Fruit fly (Drosophila melanogaster): ENCODE data around the gene CG42699.

Gene CG42699

DNA sequence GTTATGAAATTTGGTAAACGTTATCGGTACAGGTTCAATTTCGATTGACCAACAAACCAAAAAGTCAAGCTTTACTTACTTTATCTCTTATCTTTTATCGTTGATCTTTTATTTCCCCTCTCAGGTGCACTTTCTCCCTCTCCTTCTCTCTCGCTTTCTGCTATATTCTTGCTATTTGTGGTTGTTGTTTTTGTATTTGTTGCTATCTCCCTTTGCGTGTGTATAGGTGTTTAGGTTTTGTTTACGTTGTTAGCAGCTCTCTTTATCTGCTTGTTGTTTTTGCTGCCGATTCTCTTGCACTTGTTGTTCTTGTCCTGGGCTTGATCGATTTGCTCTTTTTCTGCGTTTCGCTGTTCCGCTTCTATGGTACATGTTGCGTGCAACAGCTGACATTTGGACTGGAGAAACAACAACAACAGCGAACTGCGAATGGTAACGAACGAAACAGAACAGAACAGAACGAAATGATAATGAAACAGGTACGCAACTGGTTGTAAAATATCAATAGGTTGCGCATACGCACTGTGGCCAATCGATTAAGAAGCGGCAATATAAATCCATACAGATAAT is 20.0 kb upstream of the CG42699 start:
- TF ChIP-seq CG8478 (optimal IDR thresholded peaks at IDR 0.05), result no peak
- no peak for TF ChIP-seq CTCF (optimal IDR thresholded peaks at IDR 0.05)

DNA sequence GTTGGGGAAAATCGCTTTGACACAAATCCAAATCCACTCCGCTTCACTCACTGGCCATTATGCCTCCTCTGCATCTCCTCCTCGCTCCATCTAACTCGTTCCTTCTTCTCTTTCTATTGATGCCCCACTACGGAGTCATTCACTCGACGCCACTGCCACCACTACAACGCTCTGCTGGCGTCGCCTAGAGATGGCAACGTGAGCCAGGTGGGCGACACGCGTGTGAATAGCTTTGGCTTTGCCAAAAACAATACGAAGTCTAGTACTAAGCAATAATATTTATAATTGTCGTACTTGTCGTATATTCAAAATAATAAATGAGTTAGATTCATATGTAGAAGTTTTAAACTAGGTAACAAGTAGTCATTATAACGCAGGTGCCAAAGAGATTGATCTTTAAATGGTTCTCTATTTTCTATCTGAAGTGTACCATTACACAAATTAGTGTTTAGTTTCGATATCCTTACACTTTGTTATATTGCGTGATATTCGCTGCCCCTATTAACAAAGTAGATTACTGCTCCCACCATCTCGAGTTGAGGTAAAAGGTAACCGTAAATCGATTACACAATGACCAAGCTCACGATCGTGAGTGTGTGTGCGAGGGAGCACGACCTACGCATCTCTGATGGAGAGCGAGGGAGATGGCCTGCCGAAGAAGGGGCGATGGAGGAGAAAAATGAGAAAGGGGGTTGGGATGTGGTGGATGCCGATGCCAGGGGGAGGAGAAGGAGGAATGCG is 19.2 kb upstream of the CG42699 start:
- no peak for TF ChIP-seq CG8478 (optimal IDR thresholded peaks at IDR 0.05)
- no peak for TF ChIP-seq CTCF (optimal IDR thresholded peaks at IDR 0.05)

- TF ChIP-seq CTCF (optimal IDR thresholded peaks at IDR 0.05) (no peak), CG8478 (optimal IDR thresholded peaks at IDR 0.05) (no peak)
Measured at dm6 chrX:5745840-5746815, 18.2 kb upstream of the CG42699 start.

DNA sequence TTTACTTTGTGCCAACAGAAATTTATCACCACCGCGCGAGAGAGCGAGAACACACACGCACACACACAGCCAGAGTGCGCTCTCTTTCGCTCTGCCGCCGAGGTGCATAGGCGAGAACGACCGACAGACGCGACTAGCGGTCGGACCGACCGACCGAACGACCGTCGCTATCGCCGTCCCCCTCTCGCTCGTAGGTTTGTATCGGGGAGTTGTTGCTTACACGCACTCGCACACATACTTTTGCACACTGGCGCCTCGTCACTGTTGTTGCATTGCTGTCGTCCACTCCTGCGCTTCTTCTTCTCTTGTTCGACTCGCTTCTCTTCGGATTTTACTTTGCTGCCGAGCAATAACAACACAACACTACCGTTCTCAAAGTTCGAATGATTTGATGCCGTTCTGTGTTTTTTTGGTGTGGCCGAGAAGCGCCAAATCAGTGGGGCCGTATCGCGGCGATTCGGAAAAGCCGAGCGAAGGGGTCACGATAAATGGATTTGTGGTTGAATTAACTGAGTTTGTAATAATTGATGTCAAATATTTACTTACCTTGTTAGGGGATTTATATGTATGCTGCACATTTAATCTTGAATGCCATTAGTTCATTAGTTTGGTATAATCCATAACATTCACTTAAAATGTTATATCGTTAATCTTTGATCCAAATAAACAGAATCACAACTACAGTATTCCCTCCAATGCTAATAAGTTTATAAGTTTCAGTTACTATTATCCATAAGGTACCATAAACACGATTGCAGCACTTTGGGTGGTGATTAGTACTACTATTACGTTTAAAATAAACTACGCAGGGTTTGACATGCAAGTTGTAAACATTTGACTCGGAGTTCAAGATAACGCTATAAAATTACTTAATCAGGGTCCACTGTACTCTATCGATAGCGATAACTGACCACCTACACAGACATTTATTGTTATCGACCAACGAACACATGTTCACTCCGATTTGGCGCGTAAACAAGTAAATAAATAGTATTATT is 17.2 kb upstream of the CG42699 start, which contains the start of the genes IntS6 and Rtel1:
Gene IntS6, minus strand, starts transcription at position 391 of the 998 bp plus-strand sequence.
Gene Rtel1, plus strand, starts transcription at position 884 of the 998 bp plus-strand sequence.
- TF ChIP-seq CG8478 (optimal IDR thresholded peaks at IDR 0.05), result peak; percentile 13
- peak; percentile 28 to 57 for TF ChIP-seq CTCF (optimal IDR thresholded peaks at IDR 0.05)

dm6 chrX:5751949-5752348 is 12.4 kb upstream of the CG42699 start, which contains the start of gene CG15772:
Gene CG15772, plus strand, starts transcription at chrX:5752249.
- TF ChIP-seq CG8478 (optimal IDR thresholded peaks at IDR 0.05) (no peak), CTCF (optimal IDR thresholded peaks at IDR 0.05) (no peak)

DNA sequence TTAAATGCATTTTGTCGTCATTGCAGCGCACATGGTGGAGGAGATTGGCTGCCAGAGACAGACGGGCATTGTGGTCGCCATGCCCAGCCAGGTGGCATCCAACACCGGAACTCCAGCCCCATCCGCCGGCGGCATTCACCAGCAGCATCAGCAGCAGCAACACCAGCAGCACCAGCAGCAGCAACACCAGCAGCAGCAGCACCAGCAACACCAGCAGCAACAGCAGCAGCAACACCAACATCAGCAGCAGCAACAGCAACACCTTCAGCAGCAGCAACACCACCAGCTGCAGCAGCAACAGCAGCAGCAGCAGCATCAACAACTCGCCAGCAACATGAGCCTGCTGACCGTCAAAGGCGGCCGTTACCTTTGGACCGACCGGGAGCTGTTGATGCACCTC is 11.5 kb upstream of the CG42699 start:
- TF ChIP-seq CG8478 (optimal IDR thresholded peaks at IDR 0.05) (no peak), CTCF (optimal IDR thresholded peaks at IDR 0.05) (no peak)

DNA sequence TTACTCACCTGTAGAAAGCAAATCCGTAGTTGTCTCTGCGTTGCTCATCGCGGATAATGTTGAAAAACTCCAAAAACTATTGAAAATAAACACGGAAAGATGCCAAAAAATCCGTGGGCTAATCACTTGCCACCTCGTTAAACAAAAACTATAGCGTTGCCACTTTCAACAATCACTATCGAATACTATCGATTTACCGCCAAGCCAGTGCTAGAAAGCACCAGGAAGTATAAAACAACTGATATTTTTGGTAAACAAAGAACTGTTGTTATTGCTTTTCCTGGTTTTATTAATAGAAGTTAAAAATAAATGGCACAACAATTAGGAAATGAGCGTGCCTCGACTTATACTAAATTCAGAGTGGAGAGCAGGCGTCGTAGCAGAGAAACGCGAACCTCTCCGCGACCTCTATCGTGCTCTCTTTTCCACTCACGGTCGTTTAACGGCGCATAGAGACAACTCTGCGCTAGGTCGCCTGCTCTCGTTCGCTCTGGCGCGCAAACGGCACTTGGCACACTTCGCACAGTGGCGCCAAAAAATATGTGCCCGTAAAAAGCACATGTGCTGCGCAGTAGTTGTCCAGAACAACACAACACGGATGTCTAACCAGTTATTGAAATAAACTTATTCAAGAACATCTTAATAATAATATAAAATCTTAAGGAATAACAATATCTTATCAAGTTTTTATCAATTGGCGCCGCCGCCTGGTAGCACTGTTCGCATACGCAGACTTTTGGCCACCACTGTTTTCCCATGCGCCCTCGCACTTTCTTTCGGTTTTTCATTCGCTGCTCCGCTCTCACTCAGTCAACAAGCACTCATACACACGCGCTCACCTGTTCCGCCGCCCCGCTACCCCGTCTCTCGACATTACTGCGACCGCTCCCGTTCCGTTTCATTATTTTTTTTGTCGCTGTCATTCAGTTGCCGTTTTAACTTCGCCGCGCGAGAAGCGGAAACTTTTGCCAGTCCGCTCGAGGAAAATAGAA is 9.2 kb upstream of the CG42699 start, which contains the start of the genes lin-52 and CG15771:
Gene lin-52, minus strand, starts transcription at position 122 of the 992 bp plus-strand sequence.
Gene CG15771, plus strand, starts transcription at position 738 of the 992 bp plus-strand sequence.
- TF ChIP-seq CTCF (optimal IDR thresholded peaks at IDR 0.05), result peak; percentile 11 to 38
- TF ChIP-seq CG8478 (optimal IDR thresholded peaks at IDR 0.05), result no peak

DNA sequence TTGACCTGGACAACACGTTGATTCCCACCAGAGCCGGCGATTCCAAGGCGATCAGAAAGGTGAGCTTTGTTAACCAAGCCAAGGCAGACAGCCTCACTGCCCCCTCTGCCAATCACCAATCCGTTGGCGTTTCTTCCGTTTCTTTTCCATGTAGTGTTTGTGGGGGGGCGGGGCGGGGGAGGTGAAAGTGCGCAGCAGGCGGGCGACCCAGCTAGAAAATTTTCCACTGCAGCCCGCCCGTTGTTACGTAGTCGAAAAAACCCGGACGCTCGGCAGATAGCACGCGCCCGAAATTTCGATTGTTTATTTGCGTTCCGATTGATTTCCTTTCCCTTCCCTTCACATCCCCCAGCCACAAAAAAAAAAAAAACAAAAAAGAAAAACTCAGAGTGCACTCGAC is 8.2 kb upstream of the CG42699 start:
- TF ChIP-seq CTCF (optimal IDR thresholded peaks at IDR 0.05) (no peak), CG8478 (optimal IDR thresholded peaks at IDR 0.05) (no peak)

DNA sequence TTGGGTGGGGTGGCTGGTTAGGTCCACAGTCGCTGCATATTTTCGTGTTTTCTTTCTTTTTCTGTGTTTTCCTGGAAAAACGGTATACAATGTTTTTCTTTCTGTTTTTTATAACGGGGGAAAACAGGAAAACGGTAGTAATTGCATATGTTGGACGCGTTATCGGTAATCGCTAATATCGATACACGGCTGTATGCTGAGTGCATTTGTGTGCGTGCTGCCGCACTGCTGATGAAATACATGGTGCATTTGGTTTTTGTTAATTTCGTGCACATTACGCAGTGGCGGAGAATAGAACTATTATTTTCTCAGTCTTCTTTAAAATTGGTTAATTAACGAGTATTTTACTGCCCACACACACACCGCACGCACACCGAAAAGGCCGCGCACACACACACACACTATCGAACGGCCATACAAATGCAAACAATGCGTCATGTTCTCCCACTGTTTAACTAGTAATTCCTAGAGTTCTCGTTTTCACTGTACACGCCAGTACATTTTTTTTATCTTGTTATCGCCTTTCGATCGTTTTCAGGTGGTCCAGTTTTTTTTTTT is 831 bp upstream of the CG42699 start:
- TF ChIP-seq CG8478 (optimal IDR thresholded peaks at IDR 0.05) (no peak), CTCF (optimal IDR thresholded peaks at IDR 0.05) (no peak)

dm6 chrX:5766732-5767131 is 2.4 kb downstream of the CG42699 start:
- TF ChIP-seq CG8478 (optimal IDR thresholded peaks at IDR 0.05) (no peak), CTCF (optimal IDR thresholded peaks at IDR 0.05) (no peak)

DNA sequence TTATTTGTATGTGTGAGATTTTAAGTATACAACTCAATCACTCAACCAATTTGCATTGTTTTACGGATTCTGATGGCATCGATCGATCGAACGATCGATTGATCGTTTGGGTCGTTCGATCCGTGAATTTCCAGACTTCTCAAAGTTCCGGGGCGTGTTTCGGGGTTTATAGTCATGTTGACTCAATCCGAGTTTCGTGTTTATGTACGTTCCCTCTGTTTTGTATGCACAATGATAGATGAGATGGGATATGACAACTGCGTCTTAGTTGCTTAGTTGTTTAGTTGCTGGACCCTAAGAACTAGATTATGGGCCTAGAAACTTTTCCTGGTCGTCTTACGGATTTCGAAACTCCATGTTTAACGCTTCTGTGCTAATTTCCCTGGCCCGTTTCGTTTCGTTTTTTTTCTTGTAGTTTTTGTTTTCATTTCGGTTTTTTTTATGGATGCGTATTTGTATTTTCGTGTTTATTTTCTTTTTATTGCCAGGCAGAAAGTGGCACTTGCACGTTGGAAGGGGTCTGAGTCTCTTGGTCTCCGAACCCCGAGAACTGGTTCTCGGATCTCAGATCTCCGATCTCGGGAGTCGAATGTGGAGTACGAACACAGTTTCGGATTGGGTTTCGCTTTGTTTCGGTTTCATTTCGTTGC is 4.4 kb downstream of the CG42699 start:
- TF ChIP-seq CTCF (optimal IDR thresholded peaks at IDR 0.05) (no peak), CG8478 (optimal IDR thresholded peaks at IDR 0.05) (no peak)

DNA sequence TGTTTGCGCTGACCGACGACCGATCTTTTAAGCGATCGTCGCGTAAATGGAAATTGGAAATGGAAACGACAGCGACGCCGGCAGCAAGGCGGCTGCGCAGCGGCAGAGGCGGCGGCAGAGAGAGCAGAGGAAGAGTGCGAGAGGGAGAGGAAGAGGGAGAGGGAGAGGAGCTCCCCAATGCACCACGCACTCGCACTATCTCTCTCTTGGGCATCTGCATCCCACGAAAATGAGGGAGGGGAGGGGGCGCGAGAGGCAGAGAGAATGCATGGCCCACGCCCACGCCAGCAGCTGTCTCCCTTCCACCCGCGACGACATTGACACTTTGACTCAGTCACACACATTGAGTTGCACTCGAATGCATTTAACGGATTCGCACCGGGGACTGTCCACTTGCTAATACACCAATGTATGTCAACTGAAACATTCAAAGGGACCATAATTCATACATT is 6.4 kb downstream of the CG42699 start, which contains the start of gene CG3097:
Gene CG3097, minus strand, starts transcription at position 51 of the 452 bp plus-strand sequence.
- TF ChIP-seq CG8478 (optimal IDR thresholded peaks at IDR 0.05), result no peak
- no peak for TF ChIP-seq CTCF (optimal IDR thresholded peaks at IDR 0.05)
